Worm (Caenorhabditis elegans): Measurements from ENCODE around the gene W02B12.13.

DNA sequence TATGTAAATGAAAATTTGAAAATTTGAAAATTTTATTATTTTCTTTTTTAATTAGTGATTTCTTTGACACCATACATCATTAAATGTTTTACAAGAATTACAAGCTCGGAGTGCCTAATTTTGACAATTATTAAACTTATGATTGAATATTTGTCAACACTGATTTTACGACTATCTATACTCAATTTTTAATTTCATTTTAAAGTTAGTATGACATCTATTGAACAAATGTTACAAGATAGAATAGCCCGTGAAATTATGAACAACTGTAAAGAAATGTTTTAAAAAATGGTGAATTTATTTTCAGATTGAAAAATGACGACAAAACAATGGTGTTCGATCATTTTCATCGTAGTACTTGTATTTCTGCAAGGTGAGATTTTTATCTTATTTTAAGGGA, 27.1 kb upstream of the W02B12.13 start, which contains the start of gene C05D12.2:
- no peak for TF ChIP-seq zip-5 (tag; optimal IDR thresholded peaks at IDR 0.05)
- no peak for TF ChIP-seq pha-2 (tag; optimal IDR thresholded peaks at IDR 0.05)
- no peak for TF ChIP-seq hlh-6 (tag; optimal IDR thresholded peaks at IDR 0.05)
- TF ChIP-seq sox-4 (tag; optimal IDR thresholded peaks at IDR 0.05) = no peak
- TF ChIP-seq fkh-10 (GFP tag; optimal IDR thresholded peaks at IDR 0.05) = no peak
- TF ChIP-seq nhr-232 (tag; optimal IDR thresholded peaks at IDR 0.05) = no peak
- no peak for TF ChIP-seq ceh-6 (GFP tag; optimal IDR thresholded peaks at IDR 0.05)
- TF ChIP-seq pag-3 (tag; optimal IDR thresholded peaks at IDR 0.05; ENCODE audit: borderline replicate concordance) = no peak
- TF ChIP-seq Y22D7AL.16 (tag; optimal IDR thresholded peaks at IDR 0.05) = no peak
- no peak for TF ChIP-seq mec-3 (tag; optimal IDR thresholded peaks at IDR 0.05; ENCODE audit: borderline replicate concordance)
- no peak for TF ChIP-seq ets-4 (tag; optimal IDR thresholded peaks at IDR 0.05)
- TF ChIP-seq F13H6.1 (tag; optimal IDR thresholded peaks at IDR 0.05) = no peak
